Worm (Caenorhabditis elegans): Measurements from ENCODE around the gene K08E4.3.

The K08E4.3 gene

DNA sequence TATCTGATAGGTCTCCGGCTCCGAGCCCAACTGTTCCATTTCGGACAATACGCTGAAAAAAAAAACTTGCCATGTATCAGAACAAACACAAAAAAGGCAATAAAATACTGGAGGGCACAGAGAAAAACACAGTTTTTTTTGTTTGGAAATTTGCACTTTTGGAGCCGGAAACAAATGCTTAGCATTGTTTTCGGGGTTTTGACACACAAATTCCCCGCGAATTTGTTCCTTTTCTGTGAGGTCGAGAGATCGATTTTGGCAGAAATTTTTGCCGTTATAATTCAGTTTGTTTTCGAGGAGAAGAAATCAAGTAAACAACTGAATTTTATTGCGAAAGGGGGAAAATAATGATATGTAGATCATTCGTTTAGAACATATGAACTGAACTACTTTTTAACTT lies 939 bp upstream of the K08E4.3 start, which contains the start of gene K08E4.2:
Gene K08E4.2 (minus strand): TSS at position 54 of the 400 bp plus-strand sequence.
- no peak for TF ChIP-seq xbp-1 (tag; optimal IDR thresholded peaks at IDR 0.05)
- no peak for TF ChIP-seq sup-37 (GFP tag; optimal IDR thresholded peaks at IDR 0.05)
- TF ChIP-seq nhr-76 (tag; optimal IDR thresholded peaks at IDR 0.05), result no peak
- TF ChIP-seq unc-86 (tag; optimal IDR thresholded peaks at IDR 0.05), result no peak
- TF ChIP-seq elt-3 (tag; optimal IDR thresholded peaks at IDR 0.05), result no peak
- no peak for TF ChIP-seq nhr-85 (tag)
- TF ChIP-seq snu-23 (GFP tag; optimal IDR thresholded peaks at IDR 0.05), result no peak
- TF ChIP-seq F16B12.6 (tag; optimal IDR thresholded peaks at IDR 0.05), result no peak
- TF ChIP-seq nhr-20 (tag; optimal IDR thresholded peaks at IDR 0.05), result no peak
- no peak for TF ChIP-seq lsy-2 (tag; optimal IDR thresholded peaks at IDR 0.05)
- no peak for TF ChIP-seq lir-3 (tag; optimal IDR thresholded peaks at IDR 0.05; ENCODE audit: poor library complexity)
- no peak for TF ChIP-seq mdl-1 (tag; optimal IDR thresholded peaks at IDR 0.05)
- TF ChIP-seq unc-98 (GFP tag; IDR thresholded peaks at IDR 0.05), result no peak
- no peak for TF ChIP-seq lin-35 (GFP tag; optimal IDR thresholded peaks at IDR 0.05)
- no peak for TF ChIP-seq aha-1 (tag; optimal IDR thresholded peaks at IDR 0.05)
- TF ChIP-seq ets-5 (GFP tag; IDR thresholded peaks at IDR 0.05), result no peak
- no peak for TF ChIP-seq C16A3.4 (tag; optimal IDR thresholded peaks at IDR 0.05)
- TF ChIP-seq ztf-4 (tag; optimal IDR thresholded peaks at IDR 0.05), result no peak

DNA sequence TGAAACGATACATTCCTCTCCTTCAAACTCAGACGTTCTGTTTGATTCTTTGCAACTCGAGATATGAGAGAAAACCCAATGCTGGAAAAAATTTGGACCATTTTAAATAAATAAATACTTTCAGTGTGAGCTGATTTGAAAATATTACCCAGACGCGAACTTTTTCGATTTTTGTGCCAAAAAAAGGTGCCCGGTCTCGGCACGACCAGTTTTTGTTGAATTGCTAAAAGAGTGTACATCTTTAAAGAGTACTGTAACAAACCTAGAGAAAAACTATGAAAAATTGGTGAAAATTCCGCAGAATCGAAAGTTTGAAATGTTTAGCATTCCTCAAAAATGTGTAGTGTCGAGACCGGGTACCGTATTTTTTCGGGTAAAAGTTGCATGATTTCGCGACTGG lies 3.7 kb downstream of the K08E4.3 start, which contains the start of gene K08E4.8:
Gene K08E4.8 (minus strand): TSS at position 101 of the 400 bp plus-strand sequence.
- TF ChIP-seq hpl-2 (GFP tag; optimal IDR thresholded peaks at IDR 0.05) (no peak), zag-1 (tag; optimal IDR thresholded peaks at IDR 0.05) (no peak), ceh-90 (tag; optimal IDR thresholded peaks at IDR 0.05) (no peak), lin-39 (tag; optimal IDR thresholded peaks at IDR 0.05) (no peak), isw-1 (GFP tag; IDR thresholded peaks at IDR 0.05) (no peak), sup-37 (GFP tag; optimal IDR thresholded peaks at IDR 0.05) (no peak), mep-1 (tag; optimal IDR thresholded peaks at IDR 0.05) (no peak), snu-23 (GFP tag; optimal IDR thresholded peaks at IDR 0.05) (no peak), nhr-28 (tag; optimal IDR thresholded peaks at IDR 0.05) (no peak), ztf-4 (tag; optimal IDR thresholded peaks at IDR 0.05) (no peak), sptf-1 (tag; optimal IDR thresholded peaks at IDR 0.05) (no peak), grh-1 (GFP tag; IDR thresholded peaks at IDR 0.05) (no peak), dsc-1 (tag; optimal IDR thresholded peaks at IDR 0.05) (no peak), sox-4 (tag; optimal IDR thresholded peaks at IDR 0.05) (no peak), efl-3 (GFP tag; optimal IDR thresholded peaks at IDR 0.05) (no peak), pag-3 (tag; optimal IDR thresholded peaks at IDR 0.05; ENCODE audit: borderline replicate concordance, insufficient read depth) (no peak), egl-27 (tag; optimal IDR thresholded peaks at IDR 0.05) (no peak), ces-1 (GFP tag; optimal IDR thresholded peaks at IDR 0.05) (no peak), unc-98 (GFP tag; IDR thresholded peaks at IDR 0.05) (no peak)

DNA sequence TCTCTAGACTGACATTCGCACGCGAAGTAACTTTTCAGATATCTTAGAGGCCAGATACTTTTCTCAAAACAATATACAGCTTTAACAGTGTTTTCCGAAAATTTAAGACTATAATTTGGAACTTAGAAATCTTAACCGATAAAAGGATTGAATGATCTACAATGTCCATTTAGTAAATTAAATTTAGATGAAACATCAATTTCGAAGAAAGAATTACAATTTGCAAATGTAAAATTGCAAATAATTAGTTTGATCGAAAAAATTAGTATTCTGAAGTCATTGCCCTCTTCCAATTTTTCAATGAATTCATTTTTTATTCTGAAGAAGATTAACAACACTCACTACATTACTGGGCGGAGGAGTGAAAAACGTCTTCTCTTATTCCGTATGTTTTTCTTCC lies 11.0 kb downstream of the K08E4.3 start, which contains the start of gene bath-37:
Gene bath-37 (plus strand): TSS at position 301 of the 400 bp plus-strand sequence.
- TF ChIP-seq nhr-76 (tag; optimal IDR thresholded peaks at IDR 0.05) (no peak), ztf-11 (tag; optimal IDR thresholded peaks at IDR 0.05) (no peak), nhr-20 (tag; optimal IDR thresholded peaks at IDR 0.05) (no peak), tlp-1 (tag; optimal IDR thresholded peaks at IDR 0.05) (no peak), irx-1 (tag; optimal IDR thresholded peaks at IDR 0.05) (no peak), pag-3 (tag; optimal IDR thresholded peaks at IDR 0.05; ENCODE audit: borderline replicate concordance, insufficient read depth) (no peak), ceh-88 (GFP tag; IDR thresholded peaks at IDR 0.05) (no peak), ces-1 (GFP tag; optimal IDR thresholded peaks at IDR 0.05) (no peak), hlh-4 (tag; optimal IDR thresholded peaks at IDR 0.05) (no peak), grh-1 (GFP tag; IDR thresholded peaks at IDR 0.05) (no peak), lin-13 (GFP tag; optimal IDR thresholded peaks at IDR 0.05) (no peak), F16B12.6 (tag; optimal IDR thresholded peaks at IDR 0.05) (no peak), nhr-28 (tag; optimal IDR thresholded peaks at IDR 0.05) (no peak), nhr-11 (tag; optimal IDR thresholded peaks at IDR 0.05) (no peak), fkh-8 (tag; optimal IDR thresholded peaks at IDR 0.05) (no peak), rnt-1 (tag; optimal IDR thresholded peaks at IDR 0.05) (no peak), dsc-1 (tag; optimal IDR thresholded peaks at IDR 0.05) (no peak), aha-1 (tag; optimal IDR thresholded peaks at IDR 0.05) (no peak), zip-4 (GFP tag; optimal IDR thresholded peaks at IDR 0.05) (no peak)
